Worm (Caenorhabditis elegans) whole organism, L4 larva: ENCODE data around the gene ttr-57.

Source experiments
- F37D6.2 ChIP-seq: sonication (generic microtip); optimal IDR thresholded peaks from 2 replicates; lab custom pipeline; 2016; ENCODE audit warnings: mild to moderate bottlenecking, missing genetic modification characterization, missing compliant biosample characterization
- F49E8.2 ChIP-seq: sonication (generic microtip); optimal IDR thresholded peaks from 2 replicates; lab custom pipeline; 2016; ENCODE audit warnings: missing compliant biosample characterization, mild to moderate bottlenecking, missing genetic modification characterization, borderline replicate concordance
- T20F7.1 ChIP-seq: fragments of 200-800 bp; sonication (Bioruptor generic); optimal IDR thresholded peaks from 2 replicates; lab custom pipeline; 2018; ENCODE audit warnings: mild to moderate bottlenecking, missing genetic modification characterization, missing compliant biosample characterization
- ZK337.2 ChIP-seq: fragments of 200-800 bp; sonication (Bioruptor generic); IDR thresholded peaks from 2 replicates; pipeline ENCODE4 v1.3.6; 2022; ENCODE audit warnings: missing genetic modification reagents, missing genetic modification characterization, missing compliant biosample characterization
- aha-1 ChIP-seq: fragments of 150-350 bp; peaks from one replicate; lab custom pipeline; 2014; ENCODE audit warnings: missing biosample characterization, missing genetic modification characterization
- ceh-20 ChIP-seq: fragments of 200-800 bp; sonication (Bioruptor generic); IDR thresholded peaks from 2 replicates; pipeline ENCODE4 v1.3.6; 2022; ENCODE audit warnings: missing genetic modification reagents, missing genetic modification characterization, missing compliant biosample characterization
- ceh-32 ChIP-seq: sonication (generic microtip); optimal IDR thresholded peaks from 2 replicates; lab custom pipeline; 2016; ENCODE audit warnings: mild to moderate bottlenecking, missing genetic modification characterization, missing compliant biosample characterization; ENCODE audit not compliant: poor library complexity
- ctbp-1 ChIP-seq: fragments of 200-800 bp; sonication (Bioruptor generic); IDR thresholded peaks from 2 replicates; pipeline ENCODE4 v1.3.6; 2022; ENCODE audit warnings: missing genetic modification reagents, missing genetic modification characterization, missing compliant biosample characterization
- daf-12 ChIP-seq: fragments of 150-350 bp; optimal IDR thresholded peaks from 2 replicates; lab custom pipeline; 2014; ENCODE audit warnings: missing biosample characterization, missing genetic modification reagents, missing genetic modification characterization
- dmd-8 ChIP-seq: fragments of 200-800 bp; sonication (Bioruptor generic); IDR thresholded peaks from 2 replicates; pipeline ENCODE4 v1.3.6; 2022; ENCODE audit warnings: missing genetic modification characterization, missing compliant biosample characterization
- dmd-9 ChIP-seq: fragments of 200-800 bp; sonication (Bioruptor generic); IDR thresholded peaks from 2 replicates; pipeline ENCODE4 v1.3.6; 2022; ENCODE audit warnings: missing genetic modification reagents, missing genetic modification characterization, missing compliant biosample characterization
- fos-1 ChIP-seq: fragments of 150-350 bp; optimal IDR thresholded peaks from 2 replicates; lab custom pipeline; 2014; ENCODE audit warnings: missing biosample characterization, missing genetic modification characterization
- gei-8 ChIP-seq: fragments of 200-800 bp; sonication (Bioruptor generic); optimal IDR thresholded peaks from 2 replicates; lab custom pipeline; 2018; ENCODE audit warnings: mild to moderate bottlenecking, missing genetic modification characterization, missing compliant biosample characterization
- hif-1 ChIP-seq, 2 experiments: sonication (generic microtip); optimal IDR thresholded peaks; 2 replicates each; lab custom pipeline; 2016 to 2017; ENCODE audit warnings: missing compliant biosample characterization in 2 of 2, missing genetic modification characterization in 2 of 2, missing genetic modification reagents in 2 of 2, missing genotype in 2 of 2, mild to moderate bottlenecking in 1 of 2
- hlh-11 ChIP-seq: fragments of 200-800 bp; sonication (Bioruptor generic); optimal IDR thresholded peaks from 2 replicates; lab custom pipeline; 2018; ENCODE audit warnings: mild to moderate bottlenecking, missing genetic modification characterization, missing compliant biosample characterization
- jun-1 ChIP-seq: fragments of 150-350 bp; optimal IDR thresholded peaks from 2 replicates; lab custom pipeline; 2014; ENCODE audit warnings: missing biosample characterization, missing genetic modification reagents, missing genetic modification characterization
- lin-13 ChIP-seq: fragments of 150-350 bp; optimal IDR thresholded peaks from 2 replicates; lab custom pipeline; 2014; ENCODE audit warnings: missing biosample characterization, missing genetic modification reagents, missing genetic modification characterization
- lin-29 ChIP-seq: fragments of 200-800 bp; sonication (Bioruptor generic); IDR thresholded peaks from 2 replicates; pipeline ENCODE4 v1.3.6; 2022; ENCODE audit warnings: missing genetic modification reagents, missing genetic modification characterization, missing compliant biosample characterization
- lir-3 ChIP-seq: sonication (generic microtip); optimal IDR thresholded peaks from 2 replicates; lab custom pipeline; 2016; ENCODE audit warnings: mild to moderate bottlenecking, missing genetic modification characterization, missing compliant biosample characterization
- mep-1 ChIP-seq: fragments of 150-350 bp; sonication (generic microtip); optimal IDR thresholded peaks from 3 replicates; lab custom pipeline; 2014; ENCODE audit warnings: missing biosample characterization, missing genetic modification characterization
- mxl-2 ChIP-seq: fragments of 200-800 bp; sonication (Bioruptor generic); conservative IDR thresholded peaks from 2 replicates; pipeline ENCODE4 v1.3.6; 2022; ENCODE audit warnings: missing genetic modification reagents, missing genetic modification characterization, missing compliant biosample characterization
- nhr-111 ChIP-seq: fragments of 200-800 bp; sonication (Bioruptor generic); optimal IDR thresholded peaks from 2 replicates; lab custom pipeline; 2018; ENCODE audit warnings: mild to moderate bottlenecking, missing genetic modification characterization, missing compliant biosample characterization
- nhr-25 ChIP-seq: sonication (generic microtip); optimal IDR thresholded peaks from 2 replicates; lab custom pipeline; 2017; ENCODE audit warnings: missing genetic modification characterization, mild to moderate bottlenecking, missing compliant biosample characterization, antibody characterized with exemption, moderate library complexity, borderline replicate concordance; ENCODE audit not compliant: insufficient read depth
- nhr-41 ChIP-seq: fragments of 200-800 bp; sonication (Bioruptor generic); IDR thresholded peaks from 2 replicates; pipeline ENCODE4 v1.3.6; 2022; ENCODE audit warnings: missing genetic modification reagents, missing genetic modification characterization, missing compliant biosample characterization
- nhr-76 ChIP-seq: fragments of 150-350 bp; optimal IDR thresholded peaks from 2 replicates; lab custom pipeline; 2014; ENCODE audit warnings: missing biosample characterization, missing genetic modification characterization
- php-3 ChIP-seq: fragments of 200-800 bp; sonication (Bioruptor generic); IDR thresholded peaks from 2 replicates; pipeline ENCODE4 v1.3.6; 2022; ENCODE audit warnings: missing genetic modification reagents, missing genetic modification characterization, missing compliant biosample characterization
- rbr-2 ChIP-seq: sonication (generic microtip); optimal IDR thresholded peaks from 2 replicates; lab custom pipeline; 2016; ENCODE audit warnings: missing genotype, missing genetic modification characterization, missing compliant biosample characterization
- sdz-12 ChIP-seq: fragments of 200-800 bp; sonication (Bioruptor generic); optimal IDR thresholded peaks from 2 replicates; lab custom pipeline; 2018; ENCODE audit warnings: mild to moderate bottlenecking, missing genetic modification characterization, missing compliant biosample characterization
- skn-1 ChIP-seq: fragments of 150-350 bp; optimal IDR thresholded peaks from 2 replicates; lab custom pipeline; 2014; ENCODE audit warnings: missing biosample characterization, missing genetic modification characterization
- snpc-1.2 ChIP-seq: fragments of 200-800 bp; sonication (Bioruptor generic); IDR thresholded peaks from 2 replicates; pipeline ENCODE4 v1.3.6; 2022; ENCODE audit warnings: missing genetic modification reagents, missing genetic modification characterization, missing compliant biosample characterization
- spr-1 ChIP-seq: sonication (generic microtip); optimal IDR thresholded peaks from 2 replicates; lab custom pipeline; 2016; ENCODE audit warnings: mild to moderate bottlenecking, missing genetic modification characterization, missing compliant biosample characterization
- unc-39 ChIP-seq: sonication (generic microtip); optimal IDR thresholded peaks from 2 replicates; lab custom pipeline; 2017; ENCODE audit warnings: missing biosample characterization, missing genetic modification characterization
- unc-62 ChIP-seq, 3 experiments: fragments of 150-350 bp in 1 of 3; sonication (generic microtip); optimal IDR thresholded peaks in 2 of 3; peaks in 1 of 3; 1 replicate in 1 of 3; 2 replicates in 2 of 3; lab custom pipeline; 2014 to 2017; ENCODE audit warnings: missing biosample characterization in 3 of 3, missing genetic modification characterization in 3 of 3, missing genetic modification reagents in 3 of 3, missing genotype in 1 of 3
- zag-1 ChIP-seq: fragments of 150-350 bp; optimal IDR thresholded peaks from 2 replicates; lab custom pipeline; 2014; ENCODE audit warnings: missing biosample characterization, missing genetic modification characterization
- ztf-11 ChIP-seq: fragments of 150-350 bp; optimal IDR thresholded peaks from 2 replicates; lab custom pipeline; 2014; ENCODE audit warnings: missing biosample characterization, missing genetic modification characterization
- ztf-7 ChIP-seq: fragments of 150-350 bp; optimal IDR thresholded peaks from 2 replicates; lab custom pipeline; 2014; ENCODE audit warnings: missing biosample characterization, missing genetic modification characterization

The ttr-57 gene

ce11 chrV:20634330-20634729 is 29.4 kb downstream of the ttr-57 start, which contains the start of gene F46B3.16:
Gene F46B3.16 (plus strand): TSS chrV:20634630.
- TF ChIP-seq lin-29 (GFP tag; lab: Robert Waterston, UW) (no peak), dmd-9 (GFP tag; lab: Robert Waterston, UW) (no peak), unc-39 (tag; lab: Kevin White, UChicago) (no peak), F49E8.2 (tag; lab: Kevin White, UChicago) (no peak), unc-62 (GFP tag; optimal IDR thresholded peaks at IDR 0.05 in 1 of 2; lab: Kevin White, UChicago) (no peak), unc-62 (tag; optimal IDR thresholded peaks at IDR 0.05; lab: Kevin White, UChicago) (no peak), spr-1 (tag; lab: Kevin White, UChicago) (no peak), skn-1 (tag; lab: Kevin White, UChicago) (no peak), nhr-111 (GFP tag; lab: Kevin White, UChicago) (no peak), nhr-25 (tag; lab: Kevin White, UChicago) (no peak), dmd-8 (no peak)
- TF ChIP-seq, all 104 proteins: peak for 0

ce11 chrV:20636855-20637254 is 31.9 kb downstream of the ttr-57 start, which contains the start of gene ttr-13:
Gene ttr-13 (minus strand): TSS chrV:20636955.
- no peak for TF ChIP-seq php-3 (GFP tag; lab: Robert Waterston, UW)
- TF ChIP-seq jun-1: no peak
- TF ChIP-seq aha-1 (tag; lab: Kevin White, UChicago): no peak
- no peak for TF ChIP-seq lin-13 (GFP tag; lab: Kevin White, UChicago)
- no peak for TF ChIP-seq daf-12 (tag; lab: Kevin White, UChicago)
- no peak for TF ChIP-seq mxl-2 (GFP tag; lab: Robert Waterston, UW)
- TF ChIP-seq ztf-11 (tag; lab: Kevin White, UChicago): no peak
- TF ChIP-seq fos-1 (tag; lab: Kevin White, UChicago): no peak
- TF ChIP-seq T20F7.1: no peak
- TF ChIP-seq nhr-76 (tag; lab: Kevin White, UChicago): no peak
- no peak for TF ChIP-seq snpc-1.2
- TF ChIP-seq lir-3 (tag; lab: Kevin White, UChicago): no peak
- no peak for TF ChIP-seq sdz-12 (GFP tag; lab: Kevin White, UChicago)

ce11 chrV:20638344-20638743 is 33.4 kb downstream of the ttr-57 start, which contains the start of gene Y44A6B.3:
Gene Y44A6B.3 (minus strand): TSS chrV:20638444.
- TF ChIP-seq skn-1 (tag; lab: Kevin White, UChicago): no peak
- TF ChIP-seq hif-1 (tag; optimal IDR thresholded peaks at IDR 0.05; lab: Kevin White, UChicago): no peak
- TF ChIP-seq ceh-32 (tag; lab: Kevin White, UChicago): no peak
- TF ChIP-seq F37D6.2 (tag; lab: Kevin White, UChicago): no peak
- no peak for TF ChIP-seq nhr-76 (tag; lab: Kevin White, UChicago)
- no peak for TF ChIP-seq ctbp-1 (GFP tag; lab: Robert Waterston, UW)
- no peak for TF ChIP-seq mep-1
- no peak for TF ChIP-seq rbr-2 (tag; lab: Kevin White, UChicago)
- TF ChIP-seq hlh-11 (tag; lab: Kevin White, UChicago): no peak
- TF ChIP-seq gei-8 (GFP tag; lab: Kevin White, UChicago): no peak
- TF ChIP-seq ceh-20 (GFP tag; lab: Robert Waterston, UW): no peak
- TF ChIP-seq nhr-41: no peak
- no peak for TF ChIP-seq spr-1 (tag; lab: Kevin White, UChicago)
- TF ChIP-seq ZK337.2 (GFP tag; lab: Robert Waterston, UW): no peak
- TF ChIP-seq zag-1 (tag; lab: Kevin White, UChicago): no peak
- TF ChIP-seq ztf-7 (tag; lab: Kevin White, UChicago): no peak
- TF ChIP-seq nhr-25 (tag; lab: Kevin White, UChicago): no peak
